Fruit fly (Drosophila melanogaster): Measurements from ENCODE around the gene PolA2.

- TF ChIP-seq CG8478 (optimal IDR thresholded peaks at IDR 0.05) (no peak), CTCF (optimal IDR thresholded peaks at IDR 0.05) (no peak)
Measured at dm6 chr3R:27229368-27229767, 9.6 kb upstream of the PolA2 start, which contains the start of gene CG42814.
